Fruit fly (Drosophila melanogaster): ENCODE data around the gene pyd3.

The pyd3 gene

dm6 chr3R:7779620-7780019, 29.7 kb upstream of the pyd3 start (continued):
- TF ChIP-seq Drgx (GFP tag; IDR thresholded peaks at IDR 0.05) (peak; percentile 44), Jarid2 (GFP tag; optimal IDR thresholded peaks at IDR 0.05) (peak; percentile 10), Fer1 (GFP tag; optimal IDR thresholded peaks at IDR 0.05) (no peak), CG5180 (GFP tag; optimal IDR thresholded peaks at IDR 0.05) (no peak), CG4328 (GFP tag; optimal IDR thresholded peaks at IDR 0.05) (no peak), CG4707 (GFP tag; optimal IDR thresholded peaks at IDR 0.05) (peak; percentile 79), CG2889 (GFP tag; IDR thresholded peaks at IDR 0.05) (no peak), Sry-β (GFP tag; optimal IDR thresholded peaks at IDR 0.05) (no peak), Hr3 (GFP tag; optimal IDR thresholded peaks at IDR 0.05) (no peak), Dek (tag; optimal IDR thresholded peaks at IDR 0.05) (no peak), CG17328 (GFP tag; IDR thresholded peaks at IDR 0.05) (peak; percentile 58; the same call in 1 of the 2 replicates), Antp (GFP tag; optimal IDR thresholded peaks at IDR 0.05) (no peak), tin (GFP tag; optimal IDR thresholded peaks at IDR 0.05) (no peak), Meics (GFP tag; optimal IDR thresholded peaks at IDR 0.05) (peak; percentile 20), CG10209 (GFP tag; optimal IDR thresholded peaks at IDR 0.05) (no peak), knrl (GFP tag; IDR thresholded peaks at IDR 0.05; ENCODE audit: partially characterized antibody) (no peak), kah (GFP tag; optimal IDR thresholded peaks at IDR 0.05) (no peak), CG7745 (tag; optimal IDR thresholded peaks at IDR 0.05) (no peak), CG10654 (GFP tag; optimal IDR thresholded peaks at IDR 0.05) (no peak), Vsx1 (GFP tag; optimal IDR thresholded peaks at IDR 0.05) (no peak), btn (GFP tag; optimal IDR thresholded peaks at IDR 0.05) (peak; percentile 25), Elba2 (GFP tag; optimal IDR thresholded peaks at IDR 0.05) (no peak), CG30020 (tag; optimal IDR thresholded peaks at IDR 0.05) (no peak), CG12071 (GFP tag; optimal IDR thresholded peaks at IDR 0.05) (peak; percentile 60), gfzf (GFP tag; optimal IDR thresholded peaks at IDR 0.05) (no peak), sob (GFP tag; IDR thresholded peaks at IDR 0.05) (no peak), CG9797 (GFP tag; optimal IDR thresholded peaks at IDR 0.05) (no peak), zfh1 (GFP tag; IDR thresholded peaks at IDR 0.05) (no peak), CG10321 (GFP tag; IDR thresholded peaks at IDR 0.05) (no peak), CG6254 (GFP tag; optimal IDR thresholded peaks at IDR 0.05) (peak; percentile 43), pita (GFP tag; optimal IDR thresholded peaks at IDR 0.05) (peak; percentile 35), CG10462 (GFP tag; optimal IDR thresholded peaks at IDR 0.05) (no peak), Hr39 (optimal IDR thresholded peaks at IDR 0.05) (no peak), sens (GFP tag) (peak; percentile 59), stwl (tag; optimal IDR thresholded peaks at IDR 0.05) (peak; percentile 57), CG10959 (GFP tag; IDR thresholded peaks at IDR 0.05) (no peak), CG3407 (GFP tag; optimal IDR thresholded peaks at IDR 0.05) (peak; percentile 28), disco-r (GFP tag; optimal IDR thresholded peaks at IDR 0.05) (no peak), CG18764 (GFP tag; optimal IDR thresholded peaks at IDR 0.05) (no peak), grau (tag; optimal IDR thresholded peaks at IDR 0.05) (no peak), unpg (GFP tag; optimal IDR thresholded peaks at IDR 0.05) (no peak), caup (GFP tag; optimal IDR thresholded peaks at IDR 0.05; ENCODE audit: severe bottlenecking) (no peak), shn (GFP tag; optimal IDR thresholded peaks at IDR 0.05) (no peak), ab (GFP tag; optimal IDR thresholded peaks at IDR 0.05) (no peak), kni (GFP tag; optimal IDR thresholded peaks at IDR 0.05) (no peak), lmd (GFP tag; IDR thresholded peaks at IDR 0.05) (no peak), tna (GFP tag; IDR thresholded peaks at IDR 0.05; ENCODE audit: partially characterized antibody) (no peak), ara (GFP tag; IDR thresholded peaks at IDR 0.05) (no peak), NK7.1 (GFP tag; optimal IDR thresholded peaks at IDR 0.05) (no peak), CG1603 (tag; optimal IDR thresholded peaks at IDR 0.05) (peak; percentile 85), CG2712 (tag; optimal IDR thresholded peaks at IDR 0.05) (no peak), al (GFP tag; IDR thresholded peaks at IDR 0.05) (no peak)

Data from whole organism, embryonic.